Worm (Caenorhabditis elegans) whole organism, L2 larva: Measurements from ENCODE around the gene srg-11.
A peak's percentile ranks its signal among the peaks of the same experiment; 100 is the strongest.

ENCODE experiments used
- C34F6.9 ChIP-seq: fragments of 150-350 bp; optimal IDR thresholded peaks from 2 replicates; lab custom pipeline; 2014; ENCODE audit warnings: missing biosample characterization, missing genetic modification characterization
- R02D3.7 ChIP-seq: fragments of 150-350 bp; optimal IDR thresholded peaks from 2 replicates; lab custom pipeline; 2014; ENCODE audit warnings: missing biosample characterization, missing genetic modification characterization
- ZK546.5 ChIP-seq: sonication (generic microtip); optimal IDR thresholded peaks from 2 replicates; lab custom pipeline; 2017; ENCODE audit warnings: missing biosample characterization, missing genetic modification characterization
- alr-1 ChIP-seq: fragments of 150-350 bp; optimal IDR thresholded peaks from 2 replicates; lab custom pipeline; 2014; ENCODE audit warnings: missing biosample characterization, missing genetic modification characterization
- ama-1 ChIP-seq: fragments of 150-350 bp; optimal IDR thresholded peaks from 2 replicates; lab custom pipeline; 2018; ENCODE audit warnings: inconsistent platforms
- blmp-1 ChIP-seq: sonication (generic microtip); optimal IDR thresholded peaks from 2 replicates; lab custom pipeline; 2017; ENCODE audit warnings: missing genetic modification characterization, mild to moderate bottlenecking, missing compliant biosample characterization, antibody characterized with exemption, moderate library complexity; ENCODE audit not compliant: insufficient read depth
- ceh-16 ChIP-seq: fragments of 150-350 bp; optimal IDR thresholded peaks from 2 replicates; lab custom pipeline; 2014; ENCODE audit warnings: missing biosample characterization, missing genetic modification characterization
- crh-2 ChIP-seq: sonication (generic microtip); optimal IDR thresholded peaks from 2 replicates; lab custom pipeline; 2017; ENCODE audit warnings: missing biosample characterization, missing genetic modification characterization
- dmd-4 ChIP-seq: sonication (generic microtip); optimal IDR thresholded peaks from 2 replicates; lab custom pipeline; 2017; ENCODE audit warnings: missing biosample characterization, missing genetic modification characterization
- egl-27 ChIP-seq: sonication (generic microtip); optimal IDR thresholded peaks from 3 replicates; lab custom pipeline; 2017; ENCODE audit warnings: missing biosample characterization, missing genetic modification reagents, missing genetic modification characterization
- elt-3 ChIP-seq: sonication (generic microtip); optimal IDR thresholded peaks from 2 replicates; lab custom pipeline; 2017; ENCODE audit warnings: missing biosample characterization, missing genetic modification characterization
- fos-1 ChIP-seq: fragments of 150-350 bp; optimal IDR thresholded peaks from 2 replicates; lab custom pipeline; 2014; ENCODE audit warnings: missing biosample characterization, missing genetic modification characterization
- gmeb-1 ChIP-seq: fragments of 150-350 bp; optimal IDR thresholded peaks from 2 replicates; lab custom pipeline; 2014; ENCODE audit warnings: missing biosample characterization, missing genetic modification characterization
- lin-11 ChIP-seq: fragments of 150-350 bp; sonication (generic microtip); optimal IDR thresholded peaks from 2 replicates; lab custom pipeline; 2014; ENCODE audit warnings: missing biosample characterization, missing genetic modification characterization, inconsistent platforms, mixed read lengths
- lin-39 ChIP-seq: fragments of 150-350 bp; optimal IDR thresholded peaks from 2 replicates; lab custom pipeline; 2014; ENCODE audit warnings: missing biosample characterization, missing genetic modification reagents, missing genetic modification characterization
- lsy-2 ChIP-seq, 2 experiments: fragments of 150-350 bp in 1 of 2; sonication (generic microtip) in 1 of 2; optimal IDR thresholded peaks; 2 replicates each; lab custom pipeline; 2014 to 2017; ENCODE audit warnings: missing biosample characterization in 2 of 2, missing genetic modification characterization in 2 of 2
- mab-5 ChIP-seq: fragments of 150-350 bp; optimal IDR thresholded peaks from 2 replicates; lab custom pipeline; 2014; ENCODE audit warnings: missing biosample characterization, missing genetic modification characterization
- mbf-1 ChIP-seq: sonication (generic microtip); optimal IDR thresholded peaks from 2 replicates; lab custom pipeline; 2017; ENCODE audit warnings: missing biosample characterization, missing genetic modification characterization
- mdl-1 ChIP-seq, 2 experiments: fragments of 150-350 bp in 1 of 2; sonication (generic microtip) in 1 of 2; optimal IDR thresholded peaks; 2 replicates each; lab custom pipeline; 2017; ENCODE audit warnings: missing biosample characterization in 2 of 2, missing genetic modification characterization in 2 of 2
- nhr-10 ChIP-seq: sonication (generic microtip); optimal IDR thresholded peaks from 2 replicates; lab custom pipeline; 2017; ENCODE audit warnings: missing biosample characterization, missing genetic modification characterization
- nhr-11 ChIP-seq: fragments of 150-350 bp; optimal IDR thresholded peaks from 2 replicates; lab custom pipeline; 2014; ENCODE audit warnings: missing biosample characterization, missing genetic modification characterization
- nhr-12 ChIP-seq: fragments of 150-350 bp; optimal IDR thresholded peaks from 2 replicates; lab custom pipeline; 2014; ENCODE audit warnings: missing biosample characterization, missing genetic modification characterization
- nhr-129 ChIP-seq: fragments of 150-350 bp; optimal IDR thresholded peaks from 2 replicates; lab custom pipeline; 2014; ENCODE audit warnings: missing biosample characterization, missing genetic modification characterization
- nhr-21 ChIP-seq: fragments of 150-350 bp; optimal IDR thresholded peaks from 2 replicates; lab custom pipeline; 2014; ENCODE audit warnings: missing biosample characterization, missing genetic modification characterization
- nhr-23 ChIP-seq: fragments of 150-350 bp; optimal IDR thresholded peaks from 2 replicates; lab custom pipeline; 2014; ENCODE audit warnings: missing biosample characterization, missing genetic modification reagents, missing genetic modification characterization
- nhr-25 ChIP-seq: fragments of 150-350 bp; sonication (generic microtip); optimal IDR thresholded peaks from 3 replicates; lab custom pipeline; 2014; ENCODE audit warnings: missing biosample characterization, missing genetic modification characterization
- nhr-6 ChIP-seq: fragments of 150-350 bp; optimal IDR thresholded peaks from 2 replicates; lab custom pipeline; 2014; ENCODE audit warnings: missing biosample characterization, missing genetic modification characterization
- peb-1 ChIP-seq: fragments of 150-350 bp; optimal IDR thresholded peaks from 2 replicates; lab custom pipeline; 2014; ENCODE audit warnings: missing biosample characterization, missing genetic modification characterization
- sma-3 ChIP-seq: sonication (generic microtip); optimal IDR thresholded peaks from 2 replicates; lab custom pipeline; 2016; ENCODE audit warnings: missing genetic modification reagents, missing genetic modification characterization, missing compliant biosample characterization
- sma-9 ChIP-seq, 2 experiments: fragments of 150-350 bp in 1 of 2; sonication (generic microtip) in 1 of 2; optimal IDR thresholded peaks; 2 replicates each; lab custom pipeline; 2014 to 2016; ENCODE audit warnings: missing genetic modification characterization in 2 of 2, mild to moderate bottlenecking in 1 of 2, missing biosample characterization in 1 of 2, missing compliant biosample characterization in 1 of 2, missing genetic modification reagents in 1 of 2, moderate library complexity in 1 of 2
- snpc-4 ChIP-seq: fragments of 150-350 bp; optimal IDR thresholded peaks from 2 replicates; lab custom pipeline; 2014; ENCODE audit warnings: missing biosample characterization, missing genetic modification characterization
- unc-39 ChIP-seq: fragments of 150-350 bp; optimal IDR thresholded peaks from 2 replicates; lab custom pipeline; 2014; ENCODE audit warnings: missing biosample characterization, missing genetic modification characterization
- unc-55 ChIP-seq: fragments of 150-350 bp; sonication (generic microtip); optimal IDR thresholded peaks from 3 replicates; lab custom pipeline; 2014; ENCODE audit warnings: missing biosample characterization, missing genetic modification reagents, missing genetic modification characterization
- unc-62 ChIP-seq: fragments of 150-350 bp; optimal IDR thresholded peaks from 2 replicates; lab custom pipeline; 2014; ENCODE audit warnings: missing biosample characterization, missing genetic modification reagents, missing genetic modification characterization
- zag-1 ChIP-seq: fragments of 150-350 bp; optimal IDR thresholded peaks from 2 replicates; lab custom pipeline; 2014; ENCODE audit warnings: missing biosample characterization, missing genetic modification characterization
- ztf-1 ChIP-seq: fragments of 200-800 bp; sonication (Bioruptor generic); conservative IDR thresholded peaks from 2 replicates; pipeline ENCODE4 v1.3.6; 2022; ENCODE audit warnings: missing genetic modification characterization, missing compliant biosample characterization
- ztf-11 ChIP-seq: sonication (generic microtip); optimal IDR thresholded peaks from 2 replicates; lab custom pipeline; 2017; ENCODE audit warnings: missing biosample characterization, missing genetic modification characterization
- ztf-4 ChIP-seq: fragments of 150-350 bp; optimal IDR thresholded peaks from 2 replicates; lab custom pipeline; 2014; ENCODE audit warnings: missing biosample characterization, missing genetic modification characterization

srg-11 gene

ce11 chrIII:4705207-4705606 lies 25.4 kb downstream of the srg-11 start, which contains the start of gene pgap-2:
TSS of gene pgap-2 (plus strand) at chrIII:4705507.
- TF ChIP-seq ZK546.5 (no peak), mbf-1 (tag; lab: Kevin White, UChicago) (no peak), C34F6.9 (tag; lab: Kevin White, UChicago) (no peak), nhr-21 (tag; lab: Kevin White, UChicago) (no peak), nhr-23 (tag; lab: Kevin White, UChicago) (no peak), unc-39 (no peak), snpc-4 (tag; lab: Kevin White, UChicago) (no peak), sma-9 (GFP tag; optimal IDR thresholded peaks at IDR 0.05; lab: Kevin White, UChicago) (no peak), sma-9 (tag; optimal IDR thresholded peaks at IDR 0.05; lab: Kevin White, UChicago) (no peak), peb-1 (tag; lab: Kevin White, UChicago) (no peak), unc-62 (GFP tag; lab: Kevin White, UChicago) (no peak), dmd-4 (no peak), alr-1 (no peak), nhr-129 (no peak), lsy-2 (tag; optimal IDR thresholded peaks at IDR 0.05; lab: Kevin White, UChicago) (no peak), blmp-1 (tag; lab: Kevin White, UChicago) (no peak), fos-1 (tag; lab: Kevin White, UChicago) (no peak)
- TF ChIP-seq, all 48 proteins: peak for 0

DNA sequence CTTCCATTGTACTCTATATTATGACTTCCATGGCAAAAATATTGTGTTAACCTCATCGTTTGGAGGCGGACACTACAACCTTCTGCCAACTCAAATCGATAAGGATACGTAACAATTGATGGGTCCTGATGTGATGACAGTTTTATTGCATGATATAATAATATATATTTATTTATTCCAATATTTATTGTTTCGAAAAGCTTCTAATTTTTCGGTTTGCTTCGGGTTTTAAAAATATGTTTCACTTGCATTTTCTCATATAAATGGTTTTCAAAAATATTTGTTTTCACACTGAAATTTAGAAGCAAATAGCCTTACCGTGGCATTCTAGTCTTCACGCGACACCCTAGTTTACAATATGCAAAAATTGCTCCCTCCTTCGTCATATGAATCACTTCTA lies 26.9 kb downstream of the srg-11 start, which contains the start of gene T04A8.13:
Gene T04A8.13, plus strand, starts transcription at position 301 of the 400 bp plus-strand sequence.
- TF ChIP-seq ztf-11 (tag; lab: Kevin White, UChicago), result no peak
- no peak for TF ChIP-seq ama-1 (lab: Kevin White, UChicago)
- no peak for TF ChIP-seq nhr-23 (tag; lab: Kevin White, UChicago)
- TF ChIP-seq nhr-6 (tag; lab: Kevin White, UChicago), result no peak
- TF ChIP-seq ztf-4 (tag; lab: Kevin White, UChicago), result no peak
- TF ChIP-seq nhr-11 (tag; lab: Kevin White, UChicago), result no peak
- no peak for TF ChIP-seq C34F6.9 (tag; lab: Kevin White, UChicago)
- TF ChIP-seq mab-5 (tag; lab: Kevin White, UChicago), result no peak
- no peak for TF ChIP-seq fos-1 (tag; lab: Kevin White, UChicago)
- TF ChIP-seq unc-55 (GFP tag; lab: Kevin White, UChicago), result no peak
- TF ChIP-seq nhr-21 (tag; lab: Kevin White, UChicago), result no peak
- TF ChIP-seq mbf-1 (tag; lab: Kevin White, UChicago), result no peak
- no peak for TF ChIP-seq nhr-10

DNA sequence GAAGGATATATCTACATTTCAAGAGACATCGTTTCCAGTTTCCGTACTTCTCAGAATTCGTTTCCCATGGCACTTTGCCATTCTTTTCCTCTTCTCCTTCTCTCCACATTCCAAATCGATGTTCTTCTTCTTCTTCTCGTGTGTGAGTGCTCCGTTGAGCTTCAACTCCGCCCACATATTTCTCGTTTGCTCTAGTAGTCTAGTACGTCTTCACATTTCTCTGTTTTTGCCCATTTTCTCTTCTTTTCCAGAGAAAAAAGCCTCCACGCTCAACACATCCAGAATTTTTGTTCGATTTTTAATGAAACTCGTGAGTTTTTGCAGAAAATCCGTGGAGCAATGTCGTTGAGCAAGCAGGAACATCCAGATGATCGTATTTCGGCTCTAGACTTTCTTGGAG lies 29.1 kb downstream of the srg-11 start, which contains the start of gene T04A8.18:
Gene T04A8.18, plus strand, starts transcription at position 301 of the 400 bp plus-strand sequence.
- TF ChIP-seq lin-39 (tag; lab: Kevin White, UChicago) (no peak), unc-55 (GFP tag; lab: Kevin White, UChicago) (peak; percentile 4)
- TF ChIP-seq, all 48 proteins: peak for 1

ce11 chrIII:4715088-4715487 lies 35.3 kb downstream of the srg-11 start, which contains the start of gene him-18:
TSS of gene him-18 (minus strand) at chrIII:4715188.
- TF ChIP-seq blmp-1 (tag; lab: Kevin White, UChicago) (no peak), R02D3.7 (tag; lab: Kevin White, UChicago) (no peak), unc-39 (no peak), nhr-10 (no peak), unc-62 (GFP tag; lab: Kevin White, UChicago) (no peak), ztf-1 (GFP tag; lab: Robert Waterston, UW) (no peak), nhr-25 (tag; lab: Kevin White, UChicago) (no peak), elt-3 (tag; lab: Kevin White, UChicago) (no peak), mdl-1 (tag; optimal IDR thresholded peaks at IDR 0.05; lab: Kevin White, UChicago) (no peak), unc-55 (GFP tag; lab: Kevin White, UChicago) (no peak), mbf-1 (tag; lab: Kevin White, UChicago) (no peak), mab-5 (tag; lab: Kevin White, UChicago) (no peak), zag-1 (tag; lab: Kevin White, UChicago) (no peak)

DNA sequence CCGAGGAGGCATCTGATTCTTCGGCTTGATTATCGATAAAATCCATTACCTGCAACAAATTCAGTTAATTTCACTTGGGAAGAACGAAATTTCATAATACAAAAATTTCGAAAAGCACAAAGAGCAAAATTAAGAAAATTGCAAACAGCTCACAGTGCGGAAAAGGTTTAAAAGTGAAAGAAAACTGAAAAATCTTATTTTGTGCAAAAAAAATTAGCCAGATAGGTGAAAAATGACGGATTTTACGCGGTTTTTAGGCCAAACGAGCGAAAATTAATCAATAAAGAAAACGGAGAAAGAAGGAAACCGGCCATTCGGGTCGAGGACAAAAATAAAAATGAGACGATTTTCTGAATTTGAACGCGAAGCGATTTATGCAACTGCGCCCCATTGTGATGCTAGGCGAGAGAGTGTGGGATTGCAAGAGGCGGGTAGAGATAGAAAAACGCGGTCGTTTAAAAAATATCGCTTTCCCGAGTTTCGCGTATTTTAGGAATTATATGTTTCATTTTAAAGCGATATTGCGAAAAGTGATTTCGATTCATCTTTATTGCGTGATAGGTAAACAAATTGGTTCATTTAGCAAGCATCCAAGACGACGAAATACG lies 40.9 kb downstream of the srg-11 start, which contains the start of gene emb-5:
Gene emb-5, minus strand, starts transcription at position 51 of the 608 bp plus-strand sequence.
- peak; percentile 75 for TF ChIP-seq mab-5 (tag; lab: Kevin White, UChicago)
- TF ChIP-seq nhr-129, result peak; percentile 71
- TF ChIP-seq unc-39, result no peak
- TF ChIP-seq lin-11 (tag; lab: Kevin White, UChicago), result peak; percentile 32
- TF ChIP-seq sma-9 (GFP tag; optimal IDR thresholded peaks at IDR 0.05; lab: Kevin White, UChicago), result peak; percentile 69
- no peak for TF ChIP-seq sma-9 (tag; optimal IDR thresholded peaks at IDR 0.05; lab: Kevin White, UChicago)
- TF ChIP-seq egl-27 (tag; lab: Kevin White, UChicago), result peak; percentile 9
- TF ChIP-seq nhr-12 (tag; lab: Kevin White, UChicago), result no peak
- no peak for TF ChIP-seq ztf-4 (tag; lab: Kevin White, UChicago)
- TF ChIP-seq ceh-16 (tag; lab: Kevin White, UChicago), result no peak
- TF ChIP-seq ama-1 (lab: Kevin White, UChicago), result no peak
- TF ChIP-seq unc-55 (GFP tag; lab: Kevin White, UChicago), result peak; percentile 83
- peak; percentile 6 for TF ChIP-seq nhr-21 (tag; lab: Kevin White, UChicago)
- TF ChIP-seq gmeb-1 (tag; lab: Kevin White, UChicago), result peak; percentile 95
- TF ChIP-seq fos-1 (tag; lab: Kevin White, UChicago), result peak; percentile 1
- peak; percentile 65 for TF ChIP-seq crh-2
- peak; percentile 56 to 81 for TF ChIP-seq lsy-2 (tag; optimal IDR thresholded peaks at IDR 0.05; lab: Kevin White, UChicago)
- peak; percentile 45 for TF ChIP-seq sma-3 (GFP tag; lab: Kevin White, UChicago)
- peak; percentile 62 for TF ChIP-seq C34F6.9 (tag; lab: Kevin White, UChicago)
- TF ChIP-seq, all 48 proteins: peak for 13
